Worm (Caenorhabditis elegans) whole organism, L3 larva: ENCODE measurements around the gene arrd-14.

Experiments used
- ceh-28 ChIP-seq: fragments of 150-350 bp; optimal IDR thresholded peaks from 2 replicates; lab custom pipeline; 2014; ENCODE audit warnings: missing biosample characterization, missing genetic modification reagents, missing genetic modification characterization
- elt-2 ChIP-seq: sonication (generic microtip); optimal IDR thresholded peaks from 2 replicates; lab custom pipeline; 2016; ENCODE audit warnings: missing genetic modification reagents, mild to moderate bottlenecking, missing genetic modification characterization, missing compliant biosample characterization
- jun-1 ChIP-seq: fragments of 150-350 bp; optimal IDR thresholded peaks from 2 replicates; lab custom pipeline; 2014; ENCODE audit warnings: missing biosample characterization, missing genetic modification reagents, missing genetic modification characterization
- lin-39 ChIP-seq: fragments of 150-350 bp; optimal IDR thresholded peaks from 2 replicates; lab custom pipeline; 2018; ENCODE audit warnings: missing biosample characterization, missing genetic modification reagents, missing genetic modification characterization
- nhr-25 ChIP-seq: sonication (generic microtip); optimal IDR thresholded peaks from 2 replicates; lab custom pipeline; 2017; ENCODE audit warnings: missing biosample characterization, missing genetic modification characterization
- nhr-28 ChIP-seq: fragments of 150-350 bp; optimal IDR thresholded peaks from 2 replicates; lab custom pipeline; 2014; ENCODE audit warnings: missing biosample characterization, missing genetic modification characterization
- tbx-2 ChIP-seq: sonication (generic microtip); optimal IDR thresholded peaks from 2 replicates; lab custom pipeline; 2016; ENCODE audit warnings: mild to moderate bottlenecking, missing genetic modification characterization, missing compliant biosample characterization
- unc-62 ChIP-seq: fragments of 150-350 bp; sonication (generic microtip); optimal IDR thresholded peaks from 4 replicates; lab custom pipeline; 2014; ENCODE audit warnings: missing biosample characterization, missing genetic modification reagents, missing genetic modification characterization

DNA sequence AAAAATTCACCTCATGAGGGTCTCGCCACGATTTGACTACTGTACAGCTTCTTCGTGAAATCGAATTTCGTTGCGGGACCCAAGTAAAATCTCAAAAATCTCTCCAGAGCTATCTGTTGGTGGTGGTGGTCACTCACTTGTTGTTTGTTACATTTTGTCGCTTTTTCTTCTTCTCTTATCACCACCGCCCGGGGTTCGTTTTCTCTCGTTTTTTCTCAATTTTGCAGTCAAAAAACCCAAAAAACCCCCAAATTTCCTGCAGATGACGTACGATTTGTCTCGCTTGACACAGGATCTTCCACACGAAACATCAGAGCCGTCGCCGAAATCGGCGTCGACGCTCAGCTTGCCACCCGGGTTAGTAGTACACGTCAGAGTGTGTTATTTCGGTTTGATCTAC is 16.0 kb upstream of the arrd-14 start, which contains the start of gene R06B9.5:
- TF ChIP-seq nhr-25 (tag; lab: Kevin White, UChicago) (no peak), unc-62 (GFP tag; lab: Kevin White, UChicago) (no peak), tbx-2 (no peak), ceh-28 (tag; lab: Kevin White, UChicago) (no peak), nhr-28 (no peak), lin-39 (tag; lab: Kevin White, UChicago) (no peak), elt-2 (tag; lab: Kevin White, UChicago) (no peak), jun-1 (tag; lab: Kevin White, UChicago) (no peak)
